Worm (Caenorhabditis elegans) whole organism, L3 larva: Measurements from ENCODE around the gene F14H3.12.

ENCODE experiments used
- R02D3.7 ChIP-seq: fragments of 150-350 bp; optimal IDR thresholded peaks from 2 replicates; lab custom pipeline; 2014; ENCODE audit warnings: missing biosample characterization, missing genetic modification characterization
- ZK546.5 ChIP-seq: sonication (generic microtip); optimal IDR thresholded peaks from 2 replicates; lab custom pipeline; 2017; ENCODE audit warnings: missing biosample characterization, missing genetic modification characterization
- ceh-16 ChIP-seq: sonication (generic microtip); optimal IDR thresholded peaks from 2 replicates; lab custom pipeline; 2017; ENCODE audit warnings: missing biosample characterization, missing genetic modification characterization
- ceh-28 ChIP-seq: fragments of 150-350 bp; optimal IDR thresholded peaks from 2 replicates; lab custom pipeline; 2014; ENCODE audit warnings: missing biosample characterization, missing genetic modification reagents, missing genetic modification characterization
- elt-1 ChIP-seq: fragments of 150-350 bp; optimal IDR thresholded peaks from 2 replicates; lab custom pipeline; 2014; ENCODE audit warnings: missing biosample characterization, missing genetic modification characterization
- elt-2 ChIP-seq: sonication (generic microtip); optimal IDR thresholded peaks from 2 replicates; lab custom pipeline; 2016; ENCODE audit warnings: missing genetic modification reagents, mild to moderate bottlenecking, missing genetic modification characterization, missing compliant biosample characterization
- eor-1 ChIP-seq, 2 experiments: fragments of 150-350 bp; optimal IDR thresholded peaks; 2 replicates each; lab custom pipeline; 2014 to 2018; ENCODE audit warnings: missing biosample characterization in 2 of 2, missing genetic modification characterization in 2 of 2
- fkh-10 ChIP-seq: sonication (generic microtip); optimal IDR thresholded peaks from 2 replicates; lab custom pipeline; 2017; ENCODE audit warnings: missing biosample characterization, missing genetic modification reagents, missing genetic modification characterization
- fos-1 ChIP-seq: fragments of 150-350 bp; optimal IDR thresholded peaks from 2 replicates; lab custom pipeline; 2014; ENCODE audit warnings: missing biosample characterization, missing genetic modification characterization
- hmg-11 ChIP-seq: sonication (generic microtip); optimal IDR thresholded peaks from 2 replicates; lab custom pipeline; 2016; ENCODE audit warnings: missing genetic modification characterization, missing compliant biosample characterization
- jun-1 ChIP-seq: fragments of 150-350 bp; optimal IDR thresholded peaks from 2 replicates; lab custom pipeline; 2014; ENCODE audit warnings: missing biosample characterization, missing genetic modification reagents, missing genetic modification characterization
- lin-15B ChIP-seq: fragments of 150-350 bp; optimal IDR thresholded peaks from 2 replicates; lab custom pipeline; 2014; ENCODE audit warnings: missing biosample characterization, missing genetic modification characterization
- lsy-12 ChIP-seq: sonication (generic microtip); optimal IDR thresholded peaks from 2 replicates; lab custom pipeline; 2016; ENCODE audit warnings: mild to moderate bottlenecking, missing genetic modification characterization, missing compliant biosample characterization
- mdl-1 ChIP-seq: fragments of 150-350 bp; optimal IDR thresholded peaks from 2 replicates; lab custom pipeline; 2014; ENCODE audit warnings: missing biosample characterization, missing genetic modification characterization
- nfya-1 ChIP-seq: sonication (generic microtip); optimal IDR thresholded peaks from 2 replicates; lab custom pipeline; 2017; ENCODE audit warnings: missing genetic modification characterization, mild to moderate bottlenecking, missing compliant biosample characterization, antibody characterized with exemption, moderate library complexity; ENCODE audit not compliant: insufficient read depth
- nhr-11 ChIP-seq: fragments of 150-350 bp; optimal IDR thresholded peaks from 2 replicates; lab custom pipeline; 2014; ENCODE audit warnings: missing biosample characterization, missing genetic modification characterization
- nhr-12 ChIP-seq: fragments of 150-350 bp; optimal IDR thresholded peaks from 2 replicates; lab custom pipeline; 2014; ENCODE audit warnings: missing biosample characterization, missing genetic modification characterization
- nhr-23 ChIP-seq: fragments of 150-350 bp; optimal IDR thresholded peaks from 2 replicates; lab custom pipeline; 2014; ENCODE audit warnings: missing biosample characterization, missing genetic modification reagents, missing genetic modification characterization
- nhr-237 ChIP-seq: fragments of 150-350 bp; optimal IDR thresholded peaks from 2 replicates; lab custom pipeline; 2014; ENCODE audit warnings: missing biosample characterization, missing genetic modification characterization
- nhr-25 ChIP-seq: sonication (generic microtip); optimal IDR thresholded peaks from 2 replicates; lab custom pipeline; 2017; ENCODE audit warnings: missing biosample characterization, missing genetic modification characterization
- nhr-28 ChIP-seq: fragments of 150-350 bp; optimal IDR thresholded peaks from 2 replicates; lab custom pipeline; 2014; ENCODE audit warnings: missing biosample characterization, missing genetic modification characterization
- nhr-43 ChIP-seq: sonication (generic microtip); optimal IDR thresholded peaks from 2 replicates; lab custom pipeline; 2016; ENCODE audit warnings: mild to moderate bottlenecking, missing genetic modification characterization, missing compliant biosample characterization; ENCODE audit not compliant: poor library complexity, severe bottlenecking
- nhr-67 ChIP-seq: fragments of 150-350 bp; optimal IDR thresholded peaks from 2 replicates; lab custom pipeline; 2014; ENCODE audit warnings: missing biosample characterization, missing genetic modification characterization
- pha-4 ChIP-seq: fragments of 150-350 bp; optimal IDR thresholded peaks from 2 replicates; lab custom pipeline; 2014; ENCODE audit warnings: missing biosample characterization, missing genetic modification reagents, missing genetic modification characterization
- pqm-1 ChIP-seq: fragments of 150-350 bp; optimal IDR thresholded peaks from 2 replicates; lab custom pipeline; 2017; ENCODE audit warnings: missing biosample characterization, missing genetic modification characterization, inconsistent platforms
- snpc-4 ChIP-seq: fragments of 150-350 bp; optimal IDR thresholded peaks from 2 replicates; lab custom pipeline; 2014; ENCODE audit warnings: missing biosample characterization, missing genetic modification characterization
- unc-62 ChIP-seq: fragments of 150-350 bp; sonication (generic microtip); optimal IDR thresholded peaks from 4 replicates; lab custom pipeline; 2014; ENCODE audit warnings: missing biosample characterization, missing genetic modification reagents, missing genetic modification characterization

The F14H3.12 gene

DNA sequence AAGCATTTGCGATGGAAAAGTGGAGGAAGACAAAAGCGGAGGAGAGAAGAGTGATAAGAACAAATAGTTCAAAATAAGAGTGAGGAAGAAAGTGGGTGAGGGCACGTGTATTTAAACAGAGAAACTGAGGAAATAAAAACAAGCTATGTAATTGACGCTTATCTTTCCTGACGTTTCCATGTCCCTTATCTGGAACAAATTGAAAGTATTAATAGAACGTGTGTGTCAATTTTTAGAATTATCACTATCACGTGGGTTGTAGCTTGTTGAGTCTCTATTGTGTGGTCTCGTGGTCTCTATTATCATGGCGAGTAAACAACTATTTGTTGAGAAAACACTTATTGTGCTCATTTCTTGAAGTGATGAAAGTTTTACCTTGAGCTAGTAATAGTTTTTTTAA, 29.3 kb downstream of the F14H3.12 start, which contains the start of gene T10C6.15 (continued):
- TF ChIP-seq elt-1 (tag; lab: Kevin White, UChicago) (no peak), mdl-1 (no peak), nhr-28 (tag; lab: Kevin White, UChicago) (no peak), nhr-43 (tag; lab: Kevin White, UChicago) (peak; percentile 57), nhr-23 (tag; lab: Kevin White, UChicago) (no peak), ZK546.5 (no peak), nhr-25 (tag; lab: Kevin White, UChicago) (no peak), nhr-12 (tag; lab: Kevin White, UChicago) (no peak), nhr-67 (tag; lab: Kevin White, UChicago) (no peak), hmg-11 (tag; lab: Kevin White, UChicago) (no peak), fkh-10 (GFP tag; lab: Kevin White, UChicago) (no peak), eor-1 (tag; optimal IDR thresholded peaks at IDR 0.05; lab: Kevin White, UChicago) (no peak), lsy-12 (tag; lab: Kevin White, UChicago) (no peak), nhr-11 (no peak), ceh-28 (no peak)

DNA sequence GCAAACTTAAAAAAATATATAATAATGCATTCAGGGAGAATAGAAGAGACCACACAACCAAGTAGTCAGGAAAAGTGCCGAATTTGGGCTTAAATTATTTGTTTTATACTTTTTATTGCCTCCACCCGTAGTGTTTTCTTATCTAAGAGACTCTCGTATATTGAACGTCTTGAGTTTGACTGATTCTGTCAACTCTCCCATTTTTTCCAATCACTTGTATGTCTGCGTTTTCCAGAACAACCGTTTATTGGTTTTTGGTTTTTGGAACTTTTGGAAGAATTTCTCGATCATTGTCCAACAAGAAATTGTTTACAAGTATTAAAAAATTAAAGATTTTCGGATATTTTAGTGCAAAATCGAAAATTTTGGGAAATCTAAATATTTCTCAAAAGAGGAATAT, 31.4 kb downstream of the F14H3.12 start:
- TF ChIP-seq lsy-12 (tag; lab: Kevin White, UChicago) = no peak
- peak; percentile 81 for TF ChIP-seq elt-2
- peak; percentile 28 for TF ChIP-seq pha-4
- TF ChIP-seq pqm-1 (tag; lab: Kevin White, UChicago) = peak; percentile 53
- TF ChIP-seq jun-1 (tag; lab: Kevin White, UChicago) = no peak

DNA sequence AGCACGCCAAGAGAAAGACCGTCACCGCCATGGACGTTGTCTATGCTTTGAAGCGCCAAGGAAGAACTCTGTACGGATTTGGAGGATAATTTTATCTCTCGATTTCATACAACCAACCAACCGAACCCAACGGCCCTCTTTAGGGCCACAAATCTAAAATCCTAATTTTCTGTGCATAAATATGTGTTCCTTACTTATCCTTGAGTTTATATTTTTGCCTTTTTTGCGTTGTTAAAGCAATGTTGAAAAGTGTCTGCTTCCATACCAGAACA, 32.4 kb downstream of the F14H3.12 start:
- TF ChIP-seq R02D3.7 = no peak

DNA sequence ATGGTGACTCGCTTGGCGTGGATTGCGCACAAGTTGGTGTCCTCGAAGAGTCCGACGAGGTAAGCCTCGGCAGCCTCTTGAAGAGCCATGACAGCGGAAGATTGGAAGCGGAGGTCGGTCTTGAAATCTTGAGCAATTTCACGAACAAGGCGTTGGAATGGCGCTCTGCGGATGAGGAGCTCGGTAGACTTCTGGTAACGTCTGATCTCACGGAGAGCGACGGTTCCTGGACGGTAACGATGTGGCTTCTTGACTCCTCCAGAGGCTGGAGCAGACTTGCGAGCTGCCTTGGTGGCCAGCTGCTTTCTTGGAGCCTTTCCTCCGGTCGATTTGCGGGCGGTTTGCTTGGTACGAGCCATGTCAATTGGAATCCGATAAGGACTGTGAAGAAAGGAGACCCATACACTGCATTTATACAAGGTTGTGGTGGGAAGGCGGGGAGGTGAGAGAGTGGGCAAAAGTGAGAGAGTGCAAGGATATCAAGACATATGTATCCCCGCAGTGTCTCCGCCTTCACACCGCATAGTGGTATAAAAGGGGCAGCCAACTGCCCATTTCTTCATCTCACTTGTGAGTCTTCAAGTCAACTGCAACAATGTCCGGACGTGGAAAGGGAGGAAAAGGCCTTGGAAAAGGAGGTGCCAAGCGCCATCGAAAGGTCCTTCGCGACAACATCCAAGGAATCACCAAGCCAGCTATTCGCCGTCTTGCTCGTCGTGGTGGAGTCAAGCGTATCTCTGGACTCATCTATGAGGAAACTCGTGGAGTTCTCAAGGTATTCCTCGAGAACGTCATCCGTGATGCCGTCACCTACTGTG, 33.0 kb downstream of the F14H3.12 start, which contains the start of the genes his-2 and his-1:
Gene his-2, minus strand, starts transcription at position 359 of the 818 bp plus-strand sequence.
Gene his-1, plus strand, starts transcription at position 596 of the 818 bp plus-strand sequence.
- peak; percentile 34 for TF ChIP-seq nhr-25 (tag; lab: Kevin White, UChicago)

DNA sequence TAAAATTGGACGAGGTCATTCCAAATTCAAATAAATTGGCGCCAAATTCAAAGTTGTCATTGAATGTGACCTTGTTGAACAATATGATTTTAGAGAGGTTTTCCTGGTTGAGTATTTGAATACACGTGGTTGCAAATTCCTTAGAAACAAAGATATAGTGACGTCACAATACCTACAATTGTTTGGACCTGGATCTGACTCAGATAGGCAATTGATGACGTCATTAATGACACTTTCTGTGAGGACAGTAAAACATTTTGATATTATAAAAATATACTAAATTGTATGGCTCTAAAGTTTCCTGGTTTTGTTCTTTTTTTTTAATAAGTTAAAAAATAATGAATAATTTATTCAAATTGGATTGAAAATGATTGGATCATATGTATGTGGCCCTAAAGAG, 33.7 kb downstream of the F14H3.12 start:
- TF ChIP-seq hmg-11 (tag; lab: Kevin White, UChicago) = no peak
- no peak for TF ChIP-seq lin-15B (tag; lab: Kevin White, UChicago)
- no peak for TF ChIP-seq unc-62 (GFP tag; lab: Kevin White, UChicago)
- no peak for TF ChIP-seq fos-1 (tag; lab: Kevin White, UChicago)
- no peak for TF ChIP-seq ceh-16
- TF ChIP-seq lsy-12 (tag; lab: Kevin White, UChicago) = no peak
- no peak for TF ChIP-seq nhr-237 (tag; lab: Kevin White, UChicago)
- TF ChIP-seq nfya-1 (tag; lab: Kevin White, UChicago) = no peak
- TF ChIP-seq ZK546.5 = no peak
- TF ChIP-seq nhr-67 (tag; lab: Kevin White, UChicago) = no peak
- TF ChIP-seq snpc-4 (tag; lab: Kevin White, UChicago) = no peak

DNA sequence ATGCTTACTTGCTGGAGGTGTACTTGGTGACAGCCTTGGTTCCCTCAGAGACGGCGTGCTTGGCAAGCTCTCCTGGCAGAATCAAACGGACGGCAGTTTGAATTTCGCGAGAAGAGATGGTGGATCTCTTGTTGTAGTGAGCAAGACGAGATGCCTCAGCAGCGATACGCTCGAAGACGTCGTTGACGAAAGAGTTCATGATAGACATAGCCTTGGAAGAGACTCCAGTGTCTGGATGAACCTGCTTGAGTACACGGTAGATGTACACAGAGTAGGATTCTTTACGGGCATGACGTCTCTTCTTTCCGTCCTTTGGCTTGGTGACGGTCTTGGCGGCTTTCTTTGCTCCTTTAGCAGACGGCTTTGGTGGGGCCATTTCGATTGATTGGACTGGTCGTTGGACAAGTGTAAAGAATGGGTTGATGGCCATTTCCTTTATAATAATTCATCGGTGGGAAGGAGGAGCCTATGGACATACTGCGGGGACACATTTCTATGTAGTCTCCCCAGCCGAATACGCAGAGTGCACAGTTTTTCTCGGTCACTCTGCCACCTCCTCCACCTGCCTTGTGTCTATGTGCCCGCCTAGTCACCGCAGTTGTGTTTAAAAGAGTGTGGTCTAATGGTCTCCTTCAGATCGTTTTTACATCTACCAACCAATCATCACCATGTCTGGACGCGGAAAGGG, 34.8 kb downstream of the F14H3.12 start, which contains the start of the genes his-4 and his-3:
Gene his-4, minus strand, starts transcription at position 376 of the 688 bp plus-strand sequence.
Gene his-3, plus strand, starts transcription at position 669 of the 688 bp plus-strand sequence.
- TF ChIP-seq elt-2 (peak; percentile 60), nhr-23 (tag; lab: Kevin White, UChicago) (peak; percentile 30), nhr-25 (tag; lab: Kevin White, UChicago) (peak; percentile 93), pqm-1 (tag; lab: Kevin White, UChicago) (peak; percentile 41), elt-1 (tag; lab: Kevin White, UChicago) (peak; percentile 11), pha-4 (peak; percentile 68), snpc-4 (tag; lab: Kevin White, UChicago) (peak; percentile 28)
